Worm (Caenorhabditis elegans) whole organism, L4 larva: ENCODE measurements around the gene Y110A2AL.9.

Source experiments
- Y48G9A.11 ChIP-seq: fragments of 200-800 bp; sonication (Bioruptor generic); IDR thresholded peaks from 2 replicates; pipeline ENCODE4 v1.3.6; 2022; ENCODE audit warnings: missing genetic modification reagents, missing genetic modification characterization, missing compliant biosample characterization
- dmd-6 ChIP-seq: fragments of 200-800 bp; sonication (Bioruptor generic); IDR thresholded peaks from 2 replicates; pipeline ENCODE4 v1.3.6; 2022; ENCODE audit warnings: missing genetic modification reagents, missing genetic modification characterization, missing compliant biosample characterization
- dve-1 ChIP-seq: sonication (generic microtip); optimal IDR thresholded peaks from 2 replicates; lab custom pipeline; 2017; ENCODE audit warnings: antibody characterized with exemption, mild to moderate bottlenecking, missing genetic modification characterization, missing compliant biosample characterization; ENCODE audit not compliant: insufficient read depth
- egl-27 ChIP-seq: sonication (generic microtip); optimal IDR thresholded peaks from 3 replicates; lab custom pipeline; 2017; ENCODE audit warnings: missing biosample characterization, missing genetic modification reagents, missing genetic modification characterization
- lsy-2 ChIP-seq, 2 experiments: fragments of 150-350 bp in 1 of 2; sonication (generic microtip) in 1 of 2; optimal IDR thresholded peaks; 2 replicates each; lab custom pipeline; 2014 to 2017; ENCODE audit warnings: missing biosample characterization in 2 of 2, missing genetic modification characterization in 2 of 2
- nhr-76 ChIP-seq: fragments of 150-350 bp; optimal IDR thresholded peaks from 2 replicates; lab custom pipeline; 2014; ENCODE audit warnings: missing biosample characterization, missing genetic modification characterization

DNA sequence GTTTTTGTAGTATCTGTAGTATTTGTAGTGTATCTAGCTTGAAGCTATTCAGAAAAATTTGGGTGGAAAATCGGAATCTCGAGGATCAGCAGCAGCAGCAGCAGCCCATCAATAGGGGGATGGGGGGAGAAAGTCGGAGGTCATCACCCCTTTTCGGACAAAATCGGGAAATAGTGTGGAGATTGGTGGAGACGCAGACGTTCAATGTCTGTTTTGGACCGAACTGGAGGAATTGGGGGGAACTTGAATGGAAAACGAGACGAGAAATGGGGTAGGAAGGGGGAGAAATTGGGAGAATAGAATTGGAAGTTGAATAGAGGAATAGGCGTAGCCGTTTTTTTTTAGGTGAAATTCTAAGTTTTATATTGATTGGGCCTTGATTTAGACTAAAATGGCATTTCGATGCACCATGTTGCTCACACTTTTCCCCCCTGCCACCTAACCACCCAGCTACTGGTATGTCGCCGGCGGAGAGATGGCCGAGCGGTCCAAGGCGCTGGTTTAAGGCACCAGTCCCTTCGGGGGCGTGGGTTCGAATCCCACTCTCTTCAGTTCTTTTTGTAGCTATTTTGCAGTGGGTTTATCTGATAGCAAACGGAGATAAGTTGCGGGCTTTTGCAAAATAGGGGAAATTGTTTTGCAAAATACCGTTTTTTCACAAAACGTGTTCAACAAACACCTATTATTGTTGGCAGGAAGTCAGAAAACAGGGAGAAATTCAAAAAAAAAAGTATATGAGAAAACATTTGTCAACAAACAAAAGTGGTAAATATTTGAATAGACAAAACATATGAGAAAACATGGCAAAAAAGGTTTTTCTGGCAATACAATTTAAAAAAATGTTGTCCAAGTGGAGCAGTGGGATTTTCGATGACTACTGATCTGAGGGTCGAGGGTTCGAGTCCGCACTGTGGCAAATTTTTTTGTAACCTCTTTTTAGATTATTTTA, 6.3 kb downstream of the Y110A2AL.9 start:
- no peak for TF ChIP-seq Y48G9A.11 (GFP tag; lab: Robert Waterston, UW)
- TF ChIP-seq nhr-76 (tag; lab: Kevin White, UChicago), result no peak
- no peak for TF ChIP-seq egl-27 (tag; lab: Kevin White, UChicago)
- no peak for TF ChIP-seq dve-1 (tag; lab: Kevin White, UChicago)
- peak; percentile 31 for TF ChIP-seq dmd-6 (GFP tag; lab: Robert Waterston, UW)
- TF ChIP-seq lsy-2 (tag; optimal IDR thresholded peaks at IDR 0.05; lab: Kevin White, UChicago), result no peak
